Worm (Caenorhabditis elegans): ENCODE data around the gene cpz-2.

Gene cpz-2

DNA sequence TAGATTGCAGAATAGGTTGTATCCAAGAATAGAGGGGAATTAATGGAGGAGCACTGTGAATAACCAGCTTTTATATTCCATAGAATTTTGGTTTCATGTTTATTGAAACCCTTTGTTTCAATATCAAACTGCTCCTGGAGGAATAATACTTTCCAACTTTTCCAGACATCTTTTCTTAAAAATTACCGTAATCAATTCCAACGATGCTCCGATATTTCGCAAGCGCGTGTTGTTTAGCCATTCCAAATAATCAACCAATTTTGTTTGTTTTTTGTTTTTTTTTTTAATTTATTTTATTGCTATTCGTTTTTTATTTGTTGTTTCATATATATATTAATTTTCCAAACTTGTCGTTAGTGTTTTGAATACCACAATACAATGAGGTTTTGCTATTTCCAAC is 25.0 kb downstream of the cpz-2 start, which contains the start of gene cutl-1:
TSS of gene cutl-1 (minus strand) at position 83 of the 400 bp plus-strand sequence.
- TF ChIP-seq lsy-2 (tag; optimal IDR thresholded peaks at IDR 0.05), result peak; percentile 4
- TF ChIP-seq unc-39 (tag; optimal IDR thresholded peaks at IDR 0.05), result no peak
- no peak for TF ChIP-seq ceh-43 (GFP tag; optimal IDR thresholded peaks at IDR 0.05)
- TF ChIP-seq elt-1 (tag; optimal IDR thresholded peaks at IDR 0.05; ENCODE audit: borderline replicate concordance, insufficient read depth), result no peak

DNA sequence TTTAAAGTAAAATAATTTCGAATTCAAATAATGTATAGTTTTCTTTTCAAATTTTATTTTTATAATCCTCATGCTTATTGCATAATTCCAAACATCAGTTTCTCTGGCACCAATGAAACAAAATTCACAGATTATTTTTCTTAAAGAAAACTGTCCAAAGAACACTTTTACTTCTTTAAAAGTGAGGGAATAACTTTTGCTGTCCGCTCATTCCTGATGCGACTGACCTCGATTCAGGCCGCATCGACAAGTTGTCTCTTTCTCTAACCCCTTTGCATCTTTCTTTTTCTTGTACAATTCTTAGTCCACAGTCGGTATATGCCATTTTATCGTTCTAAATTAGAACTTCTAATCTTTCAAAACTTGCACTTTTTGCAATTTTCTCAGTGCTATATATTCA is 25.5 kb downstream of the cpz-2 start, which contains the start of gene F53F1.2:
TSS of gene F53F1.2 (plus strand) at position 306 of the 400 bp plus-strand sequence.
- TF ChIP-seq unc-62 (GFP tag; optimal IDR thresholded peaks at IDR 0.05) (no peak), unc-120 (tag; optimal IDR thresholded peaks at IDR 0.05; ENCODE audit: poor library complexity, severe bottlenecking) (no peak), flh-1 (GFP tag; optimal IDR thresholded peaks at IDR 0.05) (no peak), nhr-237 (tag; optimal IDR thresholded peaks at IDR 0.05) (no peak), pha-4 (tag; optimal IDR thresholded peaks at IDR 0.05) (no peak), mls-2 (tag; optimal IDR thresholded peaks at IDR 0.05) (no peak), unc-39 (tag; optimal IDR thresholded peaks at IDR 0.05) (no peak), ceh-39 (tag; optimal IDR thresholded peaks at IDR 0.05) (no peak), lin-13 (tag; optimal IDR thresholded peaks at IDR 0.05) (no peak), nhr-76 (tag; optimal IDR thresholded peaks at IDR 0.05) (no peak)

DNA sequence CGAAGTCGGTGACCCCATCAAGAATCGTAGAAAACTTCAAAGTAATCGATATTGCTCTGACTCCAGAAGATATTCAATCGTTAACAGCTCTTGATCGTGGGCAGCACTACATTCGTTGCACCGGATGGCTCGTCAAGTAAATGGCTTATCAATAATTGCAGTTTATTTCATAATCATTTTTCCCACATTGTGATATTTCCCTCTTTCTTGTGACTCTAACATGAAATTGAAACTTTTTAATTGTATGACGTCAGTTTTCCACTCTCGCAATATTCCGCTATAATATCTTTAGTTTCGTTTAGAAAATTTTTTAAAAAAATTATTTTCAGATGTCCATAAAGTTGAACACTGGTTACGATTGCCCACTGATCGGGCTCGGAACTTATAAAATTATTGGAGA is 26.9 kb downstream of the cpz-2 start, which contains the start of gene F53F1.3:
TSS of gene F53F1.3 (plus strand) at position 330 of the 400 bp plus-strand sequence.
- no peak for TF ChIP-seq flh-1 (GFP tag; optimal IDR thresholded peaks at IDR 0.05)
- TF ChIP-seq lin-32 (GFP tag; optimal IDR thresholded peaks at IDR 0.05), result no peak
- no peak for TF ChIP-seq nhr-76 (tag; optimal IDR thresholded peaks at IDR 0.05)
- TF ChIP-seq drap-1 (GFP tag; optimal IDR thresholded peaks at IDR 0.05), result no peak
- TF ChIP-seq elt-1 (tag; optimal IDR thresholded peaks at IDR 0.05; ENCODE audit: borderline replicate concordance, insufficient read depth), result no peak
- TF ChIP-seq unc-120 (tag; optimal IDR thresholded peaks at IDR 0.05; ENCODE audit: poor library complexity, severe bottlenecking), result no peak
- no peak for TF ChIP-seq ceh-83 (GFP tag; optimal IDR thresholded peaks at IDR 0.05)
- TF ChIP-seq elt-3 (tag; optimal IDR thresholded peaks at IDR 0.05), result no peak
- no peak for TF ChIP-seq sptf-1 (tag; optimal IDR thresholded peaks at IDR 0.05)
- TF ChIP-seq M03D4.4 (tag; optimal IDR thresholded peaks at IDR 0.05), result no peak
- TF ChIP-seq unc-62 (GFP tag; optimal IDR thresholded peaks at IDR 0.05), result no peak
- no peak for TF ChIP-seq zip-8 (tag; optimal IDR thresholded peaks at IDR 0.05)
- no peak for TF ChIP-seq mep-1 (tag; optimal IDR thresholded peaks at IDR 0.05)
- TF ChIP-seq mab-5 (tag; optimal IDR thresholded peaks at IDR 0.05), result no peak
- TF ChIP-seq bed-3 (GFP tag; optimal IDR thresholded peaks at IDR 0.05), result no peak
- no peak for TF ChIP-seq pha-4 (tag; optimal IDR thresholded peaks at IDR 0.05)
- no peak for TF ChIP-seq nhr-237 (tag; optimal IDR thresholded peaks at IDR 0.05)
- no peak for TF ChIP-seq lsy-2 (tag; optimal IDR thresholded peaks at IDR 0.05)
- TF ChIP-seq nhr-28 (tag; optimal IDR thresholded peaks at IDR 0.05), result no peak

DNA sequence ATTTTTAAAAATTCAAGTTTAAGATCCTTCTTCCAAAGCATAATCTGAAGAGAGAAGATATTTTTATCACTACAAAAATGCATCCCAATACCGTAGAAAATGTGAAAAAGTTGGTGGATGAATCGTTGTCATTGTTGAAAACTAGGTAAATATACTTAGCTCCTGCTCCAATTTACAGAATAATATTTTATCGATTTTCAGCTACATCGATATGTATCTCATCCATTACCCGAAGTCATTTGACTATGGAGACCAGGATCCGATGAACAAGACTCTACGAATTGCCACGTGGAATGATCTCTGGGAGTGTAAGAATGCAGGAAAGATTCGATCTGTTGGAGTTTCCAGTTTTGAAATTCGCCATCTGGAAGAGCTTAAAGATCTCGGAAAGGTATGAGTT is 27.5 kb downstream of the cpz-2 start:
- TF ChIP-seq unc-120 (tag; optimal IDR thresholded peaks at IDR 0.05; ENCODE audit: poor library complexity, severe bottlenecking) (no peak), nhr-12 (tag; optimal IDR thresholded peaks at IDR 0.05) (no peak), cnd-1 (tag; optimal IDR thresholded peaks at IDR 0.05) (no peak), ceh-43 (GFP tag; optimal IDR thresholded peaks at IDR 0.05) (no peak), mls-2 (tag; optimal IDR thresholded peaks at IDR 0.05) (no peak), drap-1 (GFP tag; optimal IDR thresholded peaks at IDR 0.05) (no peak)

DNA sequence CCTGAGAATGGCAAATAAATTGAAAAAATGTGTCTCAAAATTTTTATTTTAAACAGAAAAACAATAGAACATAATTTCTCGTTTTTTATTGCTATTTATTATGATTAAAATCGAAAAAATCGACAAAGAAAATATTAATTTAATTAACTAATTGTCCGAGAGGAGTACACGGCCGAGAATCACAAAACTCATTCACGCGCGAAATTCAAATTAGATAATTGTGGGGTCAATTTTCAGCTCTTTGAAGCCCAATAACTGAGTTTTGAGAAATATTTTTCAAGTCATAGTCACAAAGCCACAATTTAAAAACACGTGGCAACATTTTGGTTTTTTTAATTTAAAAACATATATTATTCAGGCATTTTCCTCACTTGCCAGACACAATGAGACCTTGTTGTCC is 28.1 kb downstream of the cpz-2 start:
- TF ChIP-seq ceh-43 (GFP tag; optimal IDR thresholded peaks at IDR 0.05) (no peak), lin-13 (tag; optimal IDR thresholded peaks at IDR 0.05) (no peak), ces-1 (GFP tag; optimal IDR thresholded peaks at IDR 0.05) (peak; percentile 68)

DNA sequence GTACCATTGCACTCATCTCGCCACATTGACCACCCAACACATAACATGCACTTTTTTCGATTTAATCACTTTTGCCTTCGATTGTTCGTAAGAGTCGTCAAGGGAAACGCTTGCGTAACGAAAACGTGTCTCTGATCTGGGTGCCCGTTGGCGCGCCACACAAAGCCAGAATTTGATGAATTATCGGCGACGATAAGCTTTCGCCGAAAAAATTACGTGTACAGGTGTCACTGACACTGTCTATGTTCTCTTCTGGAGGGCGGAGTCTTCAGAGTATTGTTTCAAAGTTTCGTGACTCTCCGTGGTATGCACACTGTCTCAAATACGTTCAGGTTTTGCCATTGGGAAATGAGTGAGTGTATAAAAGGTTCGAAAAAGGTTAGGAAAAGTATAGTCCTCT is 29.7 kb downstream of the cpz-2 start, which contains the start of gene F53F1.4:
TSS of gene F53F1.4 (plus strand) at position 390 of the 400 bp plus-strand sequence.
- TF ChIP-seq lin-32 (GFP tag; optimal IDR thresholded peaks at IDR 0.05), result no peak
- no peak for TF ChIP-seq sem-2 (GFP tag; optimal IDR thresholded peaks at IDR 0.05)
- TF ChIP-seq unc-120 (tag; optimal IDR thresholded peaks at IDR 0.05; ENCODE audit: poor library complexity, severe bottlenecking), result no peak
- TF ChIP-seq elt-3 (tag; optimal IDR thresholded peaks at IDR 0.05), result no peak
- no peak for TF ChIP-seq sptf-1 (tag; optimal IDR thresholded peaks at IDR 0.05)
- TF ChIP-seq unc-39 (tag; optimal IDR thresholded peaks at IDR 0.05), result no peak
- TF ChIP-seq ham-2 (GFP tag; optimal IDR thresholded peaks at IDR 0.05), result no peak
- TF ChIP-seq snpc-4 (tag; optimal IDR thresholded peaks at IDR 0.05), result no peak
- no peak for TF ChIP-seq M03D4.4 (tag; optimal IDR thresholded peaks at IDR 0.05)
- TF ChIP-seq ceh-39 (tag; optimal IDR thresholded peaks at IDR 0.05), result no peak
- no peak for TF ChIP-seq flh-1 (GFP tag; optimal IDR thresholded peaks at IDR 0.05)
- no peak for TF ChIP-seq nhr-28 (tag; optimal IDR thresholded peaks at IDR 0.05)
- no peak for TF ChIP-seq elt-1 (tag; optimal IDR thresholded peaks at IDR 0.05; ENCODE audit: borderline replicate concordance, insufficient read depth)
- TF ChIP-seq cnd-1 (tag; optimal IDR thresholded peaks at IDR 0.05), result no peak
- TF ChIP-seq drap-1 (GFP tag; optimal IDR thresholded peaks at IDR 0.05), result no peak
- no peak for TF ChIP-seq blmp-1 (tag; optimal IDR thresholded peaks at IDR 0.05)
